Fruit fly (Drosophila melanogaster) whole organism, adult: ENCODE measurements around the gene cv-c.

Experiments used
- CG11617 ChIP-seq: fragments of 200-800 bp; sonication (Bioruptor generic); optimal IDR thresholded peaks from 2 replicates; lab custom pipeline; 2017; ENCODE audit warnings: mild to moderate bottlenecking, missing biosample characterization, missing genetic modification reagents, missing genetic modification characterization
- CG12768 ChIP-seq: fragments of 200-800 bp; sonication (Bioruptor generic); optimal IDR thresholded peaks from 2 replicates; lab custom pipeline; 2017; ENCODE audit warnings: missing biosample characterization, missing genetic modification characterization, mild to moderate bottlenecking, moderate library complexity, missing genetic modification reagents
- CG14711 ChIP-seq: fragments of 200-800 bp; sonication (Bioruptor generic); optimal IDR thresholded peaks from 2 replicates; lab custom pipeline; 2018; ENCODE audit warnings: missing biosample characterization, mild to moderate bottlenecking, missing genetic modification characterization, moderate library complexity
- CG1620 ChIP-seq: fragments of 200-800 bp; sonication (Bioruptor generic); optimal IDR thresholded peaks from 2 replicates; lab custom pipeline; 2016; ENCODE audit warnings: missing biosample characterization, missing genetic modification characterization
- CG33017 ChIP-seq: fragments of 200-800 bp; sonication (Bioruptor generic); optimal IDR thresholded peaks from 2 replicates; lab custom pipeline; 2018; ENCODE audit warnings: missing biosample characterization, mild to moderate bottlenecking, missing genetic modification characterization, moderate library complexity
- CG5204 ChIP-seq: fragments of 200-800 bp; sonication (Bioruptor generic); optimal IDR thresholded peaks from 2 replicates; lab custom pipeline; 2016; ENCODE audit warnings: missing biosample characterization, missing genetic modification characterization
- CG7045 ChIP-seq: fragments of 200-800 bp; sonication (Bioruptor generic); optimal IDR thresholded peaks from 2 replicates; lab custom pipeline; 2017; ENCODE audit warnings: missing biosample characterization, mild to moderate bottlenecking, missing genetic modification characterization
- CG7101 ChIP-seq: fragments of 200-800 bp; sonication (Bioruptor generic); optimal IDR thresholded peaks from 2 replicates; lab custom pipeline; 2018; ENCODE audit warnings: missing biosample characterization, mild to moderate bottlenecking, missing genetic modification characterization, moderate library complexity
- Clk ChIP-seq: fragments of 200-800 bp; sonication (Bioruptor generic); optimal IDR thresholded peaks from 2 replicates; lab custom pipeline; 2017; ENCODE audit warnings: missing biosample characterization, missing genetic modification characterization
- Crg-1 ChIP-seq: fragments of 200-800 bp; sonication (Bioruptor generic); optimal IDR thresholded peaks from 2 replicates; lab custom pipeline; 2016; ENCODE audit warnings: missing biosample characterization, missing genetic modification characterization
- Hr96 ChIP-seq: fragments of 200-800 bp; sonication (Bioruptor generic); optimal IDR thresholded peaks from 2 replicates; lab custom pipeline; 2016; ENCODE audit warnings: missing biosample characterization, missing genetic modification characterization
- Mnt ChIP-seq: fragments of 200-800 bp; sonication (Bioruptor generic); optimal IDR thresholded peaks from 2 replicates; lab custom pipeline; 2016; ENCODE audit warnings: missing biosample characterization, mild to moderate bottlenecking, missing genetic modification characterization
- bab1 ChIP-seq: fragments of 200-800 bp; sonication (Bioruptor generic); optimal IDR thresholded peaks from 3 replicates; lab custom pipeline; 2019; ENCODE audit warnings: missing biosample characterization, mild to moderate bottlenecking, missing genetic modification characterization, moderate library complexity
- cic ChIP-seq: fragments of 200-800 bp; sonication (Bioruptor generic); optimal IDR thresholded peaks from 2 replicates; lab custom pipeline; 2017; ENCODE audit warnings: missing biosample characterization, mild to moderate bottlenecking, missing genetic modification characterization, moderate library complexity
- cnc ChIP-seq, 2 experiments: fragments of >200 bp; optimal IDR thresholded peaks; 2 replicates each; lab custom pipeline; 2017
- kay ChIP-seq: fragments of 200-800 bp; sonication (Bioruptor generic); peaks from one replicate; lab custom pipeline; 2016; ENCODE audit warnings: missing biosample characterization, missing genetic modification characterization, borderline replicate concordance
- ovo ChIP-seq: fragments of 200-800 bp; sonication (Bioruptor generic); optimal IDR thresholded peaks from 2 replicates; lab custom pipeline; 2016; ENCODE audit warnings: missing biosample characterization, missing genetic modification characterization
- tj ChIP-seq: fragments of 200-800 bp; sonication (Bioruptor generic); optimal IDR thresholded peaks from 3 replicates; lab custom pipeline; 2017; ENCODE audit warnings: missing biosample characterization, mild to moderate bottlenecking, missing genetic modification characterization, moderate library complexity
- toe ChIP-seq: fragments of 200-800 bp; sonication (Bioruptor generic); optimal IDR thresholded peaks from 2 replicates; lab custom pipeline; 2016; ENCODE audit warnings: missing biosample characterization, missing genetic modification characterization

cv-c gene

DNA sequence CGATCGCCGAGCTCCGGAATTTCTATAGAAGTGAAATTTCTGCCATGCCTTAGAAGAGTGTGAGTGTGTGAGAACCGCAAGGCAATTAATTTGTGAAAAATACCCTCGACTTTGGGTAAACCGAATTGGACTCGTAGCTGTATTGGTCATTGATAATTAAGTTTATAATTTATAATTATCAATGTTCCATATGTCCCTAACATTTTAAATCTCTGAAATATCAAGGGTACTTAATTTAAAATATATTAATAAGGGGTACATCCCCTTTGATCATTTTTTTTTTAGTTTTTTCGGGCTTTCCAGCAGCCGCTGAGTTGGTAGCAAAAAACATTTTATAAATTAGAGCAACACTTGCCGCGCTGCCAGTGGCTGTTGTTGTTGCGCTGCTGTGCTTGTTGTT, 23.6 kb upstream of the cv-c start:
- TF ChIP-seq CG7101, result no peak
- no peak for TF ChIP-seq Crg-1
- no peak for TF ChIP-seq ovo (GFP tag; lab: Kevin White, UChicago)
- no peak for TF ChIP-seq cic
- no peak for TF ChIP-seq CG7045 (GFP tag; lab: Kevin White, UChicago)
- no peak for TF ChIP-seq CG14711 (tag; lab: Kevin White, UChicago)
- TF ChIP-seq CG5204 (GFP tag; lab: Kevin White, UChicago), result no peak
- no peak for TF ChIP-seq CG12768
- no peak for TF ChIP-seq cnc (optimal IDR thresholded peaks at IDR 0.05; lab: Kevin White, UChicago)
- TF ChIP-seq Clk (GFP tag; lab: Kevin White, UChicago), result no peak
- TF ChIP-seq bab1 (GFP tag; lab: Kevin White, UChicago), result no peak
- no peak for TF ChIP-seq CG33017
- no peak for TF ChIP-seq CG1620 (GFP tag; lab: Kevin White, UChicago)

DNA sequence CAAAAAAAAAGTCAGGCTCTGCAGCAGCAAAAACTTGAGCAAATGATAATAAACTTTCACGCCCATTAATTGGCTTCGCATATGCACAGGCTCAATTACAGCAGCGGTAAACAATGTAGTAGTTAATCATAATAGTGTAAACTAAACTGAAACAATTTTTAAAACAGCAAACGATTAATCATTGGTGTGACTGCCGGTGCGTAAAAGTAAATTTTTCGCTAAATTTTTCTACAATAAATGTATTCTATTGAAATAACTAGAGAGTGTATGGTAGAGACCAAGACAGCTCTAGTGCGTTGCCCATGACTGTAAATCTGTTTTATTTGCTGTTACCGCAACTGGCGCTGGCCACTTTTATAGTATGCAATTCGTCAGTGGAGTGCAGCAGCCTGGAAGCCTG, 16.6 kb upstream of the cv-c start:
- TF ChIP-seq Mnt (GFP tag; lab: Kevin White, UChicago) (no peak), Hr96 (GFP tag; lab: Kevin White, UChicago) (no peak), Crg-1 (no peak), toe (GFP tag; lab: Kevin White, UChicago) (no peak), kay (GFP tag; lab: Kevin White, UChicago) (no peak), Clk (GFP tag; lab: Kevin White, UChicago) (no peak), CG1620 (GFP tag; lab: Kevin White, UChicago) (no peak), cic (no peak), ovo (GFP tag; lab: Kevin White, UChicago) (no peak), CG14711 (tag; lab: Kevin White, UChicago) (no peak), CG11617 (GFP tag; lab: Kevin White, UChicago) (no peak), CG12768 (no peak), cnc (optimal IDR thresholded peaks at IDR 0.05; lab: Kevin White, UChicago) (no peak), CG7101 (no peak), CG7045 (GFP tag; lab: Kevin White, UChicago) (no peak), CG5204 (GFP tag; lab: Kevin White, UChicago) (no peak), CG33017 (no peak)

DNA sequence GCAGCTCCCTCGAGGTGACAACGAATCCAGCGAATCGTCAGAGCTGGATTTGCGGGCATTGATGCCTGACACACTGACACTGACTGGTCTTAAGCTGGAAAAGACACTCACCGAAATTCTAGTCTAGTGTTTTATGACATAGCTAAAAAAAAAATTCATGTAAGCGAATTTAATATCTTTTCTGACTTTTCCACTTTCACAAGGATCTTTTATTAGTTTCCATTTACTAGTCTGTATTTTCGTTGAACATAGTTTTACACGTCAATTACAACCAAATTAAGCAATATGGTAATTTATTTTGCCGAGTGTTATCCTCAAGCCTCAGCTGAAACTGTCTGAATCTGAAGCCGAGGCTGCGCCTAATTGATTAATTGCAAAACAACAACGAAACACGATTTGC, 14.9 kb upstream of the cv-c start:
- TF ChIP-seq ovo (GFP tag; lab: Kevin White, UChicago) (no peak), Hr96 (GFP tag; lab: Kevin White, UChicago) (no peak), CG11617 (GFP tag; lab: Kevin White, UChicago) (no peak), Crg-1 (no peak), Mnt (GFP tag; lab: Kevin White, UChicago) (no peak), CG14711 (tag; lab: Kevin White, UChicago) (no peak), cnc (optimal IDR thresholded peaks at IDR 0.05; lab: Kevin White, UChicago) (no peak), tj (GFP tag; lab: Kevin White, UChicago) (no peak), CG33017 (no peak), bab1 (GFP tag; lab: Kevin White, UChicago) (no peak)

dm6 chr3R:14493936-14494335, 12.4 kb upstream of the cv-c start:
- TF ChIP-seq cic (no peak), ovo (GFP tag; lab: Kevin White, UChicago) (no peak)

DNA sequence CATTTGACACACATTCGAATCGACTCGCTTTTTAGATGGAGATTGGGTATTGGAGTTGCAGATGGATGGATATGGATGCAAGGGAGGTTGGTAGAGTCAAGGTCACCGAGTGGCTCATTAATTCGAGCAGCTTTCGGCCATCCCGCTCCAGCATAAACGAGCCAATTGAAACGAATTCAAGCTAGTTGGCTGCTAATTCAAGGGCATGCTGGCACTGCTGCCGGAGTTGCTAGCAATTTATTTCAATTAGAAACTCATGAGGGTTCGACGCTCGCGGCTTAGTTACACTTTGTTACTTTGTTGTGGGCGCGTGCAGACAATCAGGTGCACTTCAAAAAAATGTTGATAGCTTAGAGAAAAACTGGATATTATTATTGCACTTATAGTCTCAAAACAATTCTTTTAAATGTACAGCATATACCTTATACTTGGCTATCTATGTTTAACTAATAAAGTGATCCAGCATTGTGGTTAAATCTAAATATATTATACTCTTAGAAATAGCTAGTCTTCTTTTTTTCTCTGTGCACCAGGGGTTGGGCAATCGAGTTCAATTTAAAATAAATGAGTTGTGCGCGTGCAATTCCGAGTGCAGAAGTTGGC, 10.9 kb upstream of the cv-c start:
- TF ChIP-seq CG12768 (no peak), CG14711 (tag; lab: Kevin White, UChicago) (no peak), cic (no peak), CG7045 (GFP tag; lab: Kevin White, UChicago) (no peak)

- no peak for TF ChIP-seq cnc (optimal IDR thresholded peaks at IDR 0.05; lab: Kevin White, UChicago)
- TF ChIP-seq CG12768, result no peak
- TF ChIP-seq Hr96 (GFP tag; lab: Kevin White, UChicago), result no peak
- no peak for TF ChIP-seq CG7045 (GFP tag; lab: Kevin White, UChicago)
- TF ChIP-seq ovo (GFP tag; lab: Kevin White, UChicago), result no peak
- TF ChIP-seq CG11617 (GFP tag; lab: Kevin White, UChicago), result no peak
- TF ChIP-seq CG14711 (tag; lab: Kevin White, UChicago), result no peak
- no peak for TF ChIP-seq bab1 (GFP tag; lab: Kevin White, UChicago)
Measured at dm6 chr3R:14486469-14486868, 5.0 kb upstream of the cv-c start.

DNA sequence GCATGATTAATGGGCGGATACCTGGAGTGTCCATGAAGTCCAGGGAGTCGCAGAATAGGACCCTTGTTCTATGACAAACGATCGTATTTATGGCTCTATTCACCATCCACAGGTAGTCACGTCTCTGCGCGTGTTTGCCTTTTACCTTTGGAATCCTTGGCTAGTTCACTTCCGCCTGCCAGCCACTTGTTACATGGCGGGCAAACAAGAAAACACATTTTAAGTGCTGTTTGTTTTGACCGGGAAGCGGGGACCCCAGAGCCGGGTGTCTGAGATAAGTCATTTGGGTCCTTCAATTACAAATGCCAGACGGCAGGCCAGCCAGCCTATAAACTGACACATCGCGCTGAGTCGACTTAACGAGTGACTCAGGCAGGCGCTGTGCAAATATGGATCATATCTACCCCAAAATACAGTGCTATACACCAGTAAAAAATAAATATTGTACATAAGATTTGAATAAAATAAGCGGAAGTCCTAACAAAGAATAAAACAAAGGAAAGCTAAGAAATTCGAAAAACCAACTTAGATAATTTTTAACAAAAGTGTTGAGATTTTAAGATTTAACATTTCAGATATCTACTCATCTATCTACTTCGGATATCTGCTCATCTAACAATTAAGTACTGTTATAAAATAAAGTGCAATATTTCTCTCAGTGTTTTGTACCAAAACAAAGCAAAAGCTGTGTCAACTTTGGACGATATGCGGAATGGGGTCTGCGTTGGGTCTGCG, 3.2 kb upstream of the cv-c start:
- TF ChIP-seq cnc (optimal IDR thresholded peaks at IDR 0.05; lab: Kevin White, UChicago) (no peak), CG7045 (GFP tag; lab: Kevin White, UChicago) (no peak), CG1620 (GFP tag; lab: Kevin White, UChicago) (no peak)
